Worm (Caenorhabditis elegans): Measurements from ENCODE around the gene panl-3.

Gene panl-3

ce11 chrIII:9783133-9783590 is 35.7 kb upstream of the panl-3 start (continued):
- TF ChIP-seq blmp-1 (tag; optimal IDR thresholded peaks at IDR 0.05) (no peak), unc-98 (GFP tag; IDR thresholded peaks at IDR 0.05) (no peak), unc-62 (GFP tag; optimal IDR thresholded peaks at IDR 0.05) (no peak), ama-1 (optimal IDR thresholded peaks at IDR 0.05) (peak; percentile 33), nhr-47 (tag; optimal IDR thresholded peaks at IDR 0.05) (peak; percentile 33), C04F5.9 (tag; optimal IDR thresholded peaks at IDR 0.05) (no peak), pag-3 (tag; optimal IDR thresholded peaks at IDR 0.05; ENCODE audit: borderline replicate concordance, insufficient read depth) (no peak), hpl-2 (GFP tag; optimal IDR thresholded peaks at IDR 0.05) (no peak), grh-1 (GFP tag; IDR thresholded peaks at IDR 0.05) (no peak), ztf-4 (tag; optimal IDR thresholded peaks at IDR 0.05) (peak; percentile 43), lsy-2 (tag; optimal IDR thresholded peaks at IDR 0.05) (peak in 1 of 2 experiments; percentile 37), efl-1 (optimal IDR thresholded peaks at IDR 0.05) (peak in 1 of 2 experiments; percentile 7), efl-1 (GFP tag; optimal IDR thresholded peaks at IDR 0.05 in 1 of 2) (no peak), nhr-76 (tag; optimal IDR thresholded peaks at IDR 0.05) (no peak), nhr-84 (tag; optimal IDR thresholded peaks at IDR 0.05) (no peak), rnt-1 (tag; optimal IDR thresholded peaks at IDR 0.05) (no peak), egl-13 (tag; optimal IDR thresholded peaks at IDR 0.05) (no peak), tbx-2 (tag; optimal IDR thresholded peaks at IDR 0.05) (no peak), snpc-4 (tag; optimal IDR thresholded peaks at IDR 0.05) (no peak), nhr-237 (tag; optimal IDR thresholded peaks at IDR 0.05) (no peak), ets-5 (GFP tag; IDR thresholded peaks at IDR 0.05) (no peak), mdl-1 (tag; optimal IDR thresholded peaks at IDR 0.05) (no peak), lin-35 (GFP tag; optimal IDR thresholded peaks at IDR 0.05) (peak in 1 of 2 experiments; percentile 4), jun-1 (tag; optimal IDR thresholded peaks at IDR 0.05) (no peak), fos-1 (tag; optimal IDR thresholded peaks at IDR 0.05) (no peak), sptf-1 (tag; optimal IDR thresholded peaks at IDR 0.05) (no peak), ceh-88 (GFP tag; IDR thresholded peaks at IDR 0.05) (no peak), mab-9 (GFP tag; IDR thresholded peaks at IDR 0.05) (no peak), nhr-90 (tag; optimal IDR thresholded peaks at IDR 0.05; ENCODE audit: poor library complexity) (peak; percentile 36), fkh-10 (GFP tag; optimal IDR thresholded peaks at IDR 0.05) (no peak), dpl-1 (GFP tag; optimal IDR thresholded peaks at IDR 0.05) (no peak), dsc-1 (tag; optimal IDR thresholded peaks at IDR 0.05) (no peak), egl-27 (tag; optimal IDR thresholded peaks at IDR 0.05) (no peak), alr-1 (tag; optimal IDR thresholded peaks at IDR 0.05; ENCODE audit: borderline replicate concordance) (no peak), C34B4.2 (tag; optimal IDR thresholded peaks at IDR 0.05) (no peak), ceh-90 (tag; optimal IDR thresholded peaks at IDR 0.05) (no peak), F16B12.6 (tag; optimal IDR thresholded peaks at IDR 0.05) (no peak), C16A3.4 (tag; optimal IDR thresholded peaks at IDR 0.05) (no peak), ces-1 (GFP tag; optimal IDR thresholded peaks at IDR 0.05) (no peak), irx-1 (tag; optimal IDR thresholded peaks at IDR 0.05) (no peak), nhr-20 (tag; optimal IDR thresholded peaks at IDR 0.05) (peak; percentile 6)

- TF ChIP-seq lin-35 (GFP tag; optimal IDR thresholded peaks at IDR 0.05) = peak in 1 of 2 experiments; percentile 15
- TF ChIP-seq elt-2 (tag; optimal IDR thresholded peaks at IDR 0.05) = peak; percentile 56
- no peak for TF ChIP-seq nhr-19 (GFP tag; conservative IDR thresholded peaks at IDR 0.05)
Observed at ce11 chrIII:9786776-9787175, 32.1 kb upstream of the panl-3 start.
